Worm (Caenorhabditis elegans) whole organism, L3 larva: Measurements from ENCODE around the gene CD4.1.

Experiments
- R02D3.7 ChIP-seq: fragments of 150-350 bp; optimal IDR thresholded peaks from 2 replicates; lab custom pipeline; 2014; ENCODE audit warnings: missing biosample characterization, missing genetic modification characterization
- ZK546.5 ChIP-seq: sonication (generic microtip); optimal IDR thresholded peaks from 2 replicates; lab custom pipeline; 2017; ENCODE audit warnings: missing biosample characterization, missing genetic modification characterization
- aly-2 ChIP-seq: fragments of 150-350 bp; optimal IDR thresholded peaks from 2 replicates; lab custom pipeline; 2014; ENCODE audit warnings: missing biosample characterization, missing genetic modification characterization
- ceh-28 ChIP-seq: fragments of 150-350 bp; optimal IDR thresholded peaks from 2 replicates; lab custom pipeline; 2014; ENCODE audit warnings: missing biosample characterization, missing genetic modification reagents, missing genetic modification characterization
- ceh-82 ChIP-seq: fragments of 150-350 bp; optimal IDR thresholded peaks from 2 replicates; lab custom pipeline; 2014; ENCODE audit warnings: missing biosample characterization, missing genetic modification characterization
- daf-12 ChIP-seq: fragments of 150-350 bp; optimal IDR thresholded peaks from 2 replicates; lab custom pipeline; 2014; ENCODE audit warnings: missing biosample characterization, missing genetic modification reagents, missing genetic modification characterization
- egl-27 ChIP-seq: sonication (generic microtip); optimal IDR thresholded peaks from 4 replicates; lab custom pipeline; 2017; ENCODE audit warnings: missing biosample characterization, missing genetic modification reagents, missing genetic modification characterization
- elt-1 ChIP-seq: fragments of 150-350 bp; optimal IDR thresholded peaks from 2 replicates; lab custom pipeline; 2014; ENCODE audit warnings: missing biosample characterization, missing genetic modification characterization
- elt-2 ChIP-seq: sonication (generic microtip); optimal IDR thresholded peaks from 2 replicates; lab custom pipeline; 2016; ENCODE audit warnings: missing genetic modification reagents, mild to moderate bottlenecking, missing genetic modification characterization, missing compliant biosample characterization
- eor-1 ChIP-seq, 2 experiments: fragments of 150-350 bp; optimal IDR thresholded peaks; 2 replicates each; lab custom pipeline; 2014 to 2018; ENCODE audit warnings: missing biosample characterization in 2 of 2, missing genetic modification characterization in 2 of 2
- fkh-10 ChIP-seq: sonication (generic microtip); optimal IDR thresholded peaks from 2 replicates; lab custom pipeline; 2017; ENCODE audit warnings: missing biosample characterization, missing genetic modification reagents, missing genetic modification characterization
- fkh-2 ChIP-seq: fragments of 150-350 bp; optimal IDR thresholded peaks from 2 replicates; lab custom pipeline; 2014; ENCODE audit warnings: missing biosample characterization, missing genetic modification reagents, missing genetic modification characterization
- fos-1 ChIP-seq: fragments of 150-350 bp; optimal IDR thresholded peaks from 2 replicates; lab custom pipeline; 2014; ENCODE audit warnings: missing biosample characterization, missing genetic modification characterization
- jun-1 ChIP-seq: fragments of 150-350 bp; optimal IDR thresholded peaks from 2 replicates; lab custom pipeline; 2014; ENCODE audit warnings: missing biosample characterization, missing genetic modification reagents, missing genetic modification characterization
- lin-15B ChIP-seq: fragments of 150-350 bp; optimal IDR thresholded peaks from 2 replicates; lab custom pipeline; 2014; ENCODE audit warnings: missing biosample characterization, missing genetic modification characterization
- lin-39 ChIP-seq: fragments of 150-350 bp; optimal IDR thresholded peaks from 2 replicates; lab custom pipeline; 2018; ENCODE audit warnings: missing biosample characterization, missing genetic modification reagents, missing genetic modification characterization
- mml-1 ChIP-seq: fragments of 150-350 bp; sonication (generic microtip); optimal IDR thresholded peaks from 3 replicates; lab custom pipeline; 2014; ENCODE audit warnings: missing biosample characterization, missing genetic modification characterization
- nhr-12 ChIP-seq: fragments of 150-350 bp; optimal IDR thresholded peaks from 2 replicates; lab custom pipeline; 2014; ENCODE audit warnings: missing biosample characterization, missing genetic modification characterization
- nhr-237 ChIP-seq: fragments of 150-350 bp; optimal IDR thresholded peaks from 2 replicates; lab custom pipeline; 2014; ENCODE audit warnings: missing biosample characterization, missing genetic modification characterization
- nhr-43 ChIP-seq: sonication (generic microtip); optimal IDR thresholded peaks from 2 replicates; lab custom pipeline; 2016; ENCODE audit warnings: mild to moderate bottlenecking, missing genetic modification characterization, missing compliant biosample characterization; ENCODE audit not compliant: poor library complexity, severe bottlenecking
- nhr-67 ChIP-seq: fragments of 150-350 bp; optimal IDR thresholded peaks from 2 replicates; lab custom pipeline; 2014; ENCODE audit warnings: missing biosample characterization, missing genetic modification characterization
- nhr-77 ChIP-seq: fragments of 150-350 bp; optimal IDR thresholded peaks from 2 replicates; lab custom pipeline; 2014; ENCODE audit warnings: missing biosample characterization, missing genetic modification characterization
- pha-4 ChIP-seq: fragments of 150-350 bp; optimal IDR thresholded peaks from 2 replicates; lab custom pipeline; 2014; ENCODE audit warnings: missing biosample characterization, missing genetic modification reagents, missing genetic modification characterization
- pqm-1 ChIP-seq: fragments of 150-350 bp; optimal IDR thresholded peaks from 2 replicates; lab custom pipeline; 2017; ENCODE audit warnings: missing biosample characterization, missing genetic modification characterization, inconsistent platforms
- unc-39 ChIP-seq: sonication (generic microtip); optimal IDR thresholded peaks from 4 replicates; lab custom pipeline; 2017; ENCODE audit warnings: missing biosample characterization, missing genetic modification characterization
- unc-62 ChIP-seq: fragments of 150-350 bp; sonication (generic microtip); optimal IDR thresholded peaks from 4 replicates; lab custom pipeline; 2014; ENCODE audit warnings: missing biosample characterization, missing genetic modification reagents, missing genetic modification characterization
- ztf-11 ChIP-seq: fragments of 150-350 bp; optimal IDR thresholded peaks from 2 replicates; lab custom pipeline; 2014; ENCODE audit warnings: missing biosample characterization, missing genetic modification characterization
- ztf-4 ChIP-seq: fragments of 150-350 bp; optimal IDR thresholded peaks from 2 replicates; lab custom pipeline; 2014; ENCODE audit warnings: missing biosample characterization, missing genetic modification characterization

The CD4.1 gene

DNA sequence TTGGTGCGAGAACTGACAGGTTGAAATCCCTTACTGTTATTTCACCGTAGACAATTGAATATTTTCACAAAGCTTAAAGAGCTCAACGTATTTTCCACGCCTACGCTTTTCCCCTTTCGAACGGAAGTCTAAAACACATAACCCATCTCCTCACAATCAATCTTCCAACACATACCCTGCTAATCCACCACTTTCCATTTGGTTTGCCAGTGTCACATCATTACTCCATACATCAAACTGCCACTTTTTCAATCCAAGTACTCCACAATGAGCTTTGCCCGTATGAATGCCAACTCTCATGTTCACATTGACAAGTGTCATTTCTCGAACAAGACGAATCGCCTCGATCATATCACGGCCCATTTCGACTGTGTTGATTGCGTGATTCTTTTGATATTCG lies 21.7 kb downstream of the CD4.1 start:
- TF ChIP-seq nhr-77 (tag; lab: Kevin White, UChicago): no peak
- TF ChIP-seq fkh-10 (GFP tag; lab: Kevin White, UChicago): no peak
- TF ChIP-seq lin-39 (tag; lab: Kevin White, UChicago): peak; percentile 39
- peak; percentile 72 for TF ChIP-seq unc-62 (GFP tag; lab: Kevin White, UChicago)
- TF ChIP-seq, all 47 proteins: peak for 2

DNA sequence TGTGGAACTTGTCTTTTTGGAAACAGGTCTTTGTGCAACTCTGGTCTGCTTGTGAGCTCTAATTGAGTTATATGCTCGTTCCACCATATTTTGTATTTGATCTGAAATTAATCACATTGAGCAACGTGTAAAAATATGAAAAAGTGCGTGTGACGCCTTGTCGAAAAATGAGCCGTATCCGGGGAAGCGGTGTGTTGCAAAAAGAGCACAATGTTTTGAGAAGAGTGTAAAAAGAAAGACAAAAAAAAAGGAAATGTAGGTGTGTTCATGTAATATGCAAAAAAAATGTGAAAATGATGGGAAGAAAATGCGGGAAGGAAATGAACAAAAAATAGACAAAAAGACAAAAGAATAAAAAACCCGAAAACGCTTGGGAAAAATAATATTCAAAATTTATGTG lies 24.4 kb downstream of the CD4.1 start, which contains the start of gene acy-4:
Gene acy-4 (minus strand): TSS at position 101 of the 400 bp plus-strand sequence.
- TF ChIP-seq nhr-43 (no peak), lin-15B (tag; lab: Kevin White, UChicago) (no peak), ceh-28 (tag; lab: Kevin White, UChicago) (no peak), nhr-77 (tag; lab: Kevin White, UChicago) (no peak), aly-2 (tag; lab: Kevin White, UChicago) (no peak), fos-1 (tag; lab: Kevin White, UChicago) (no peak), fkh-2 (tag; lab: Kevin White, UChicago) (no peak), R02D3.7 (tag; lab: Kevin White, UChicago) (no peak)

DNA sequence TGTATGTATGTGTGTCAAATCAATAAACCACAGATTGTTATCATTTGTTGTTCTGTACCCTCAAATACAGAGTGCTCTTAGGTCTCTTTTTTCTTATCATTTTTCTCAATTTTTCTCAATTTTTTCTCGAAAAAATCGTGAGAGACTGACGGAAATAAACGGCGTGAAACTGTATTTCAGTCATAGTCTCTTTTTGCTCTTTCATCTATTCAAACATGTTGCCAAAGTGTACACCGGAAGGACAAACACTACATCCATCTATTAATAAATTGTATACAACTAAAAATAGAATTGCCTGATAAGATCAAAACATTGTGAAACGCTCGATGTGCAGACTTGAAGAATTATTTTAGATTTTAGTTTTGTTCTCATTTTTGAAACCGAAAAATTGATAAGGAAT lies 28.1 kb downstream of the CD4.1 start:
- TF ChIP-seq pqm-1 (tag; lab: Kevin White, UChicago): peak; percentile 38
- no peak for TF ChIP-seq R02D3.7 (tag; lab: Kevin White, UChicago)
- peak; percentile 82 for TF ChIP-seq elt-2 (tag; lab: Kevin White, UChicago)

DNA sequence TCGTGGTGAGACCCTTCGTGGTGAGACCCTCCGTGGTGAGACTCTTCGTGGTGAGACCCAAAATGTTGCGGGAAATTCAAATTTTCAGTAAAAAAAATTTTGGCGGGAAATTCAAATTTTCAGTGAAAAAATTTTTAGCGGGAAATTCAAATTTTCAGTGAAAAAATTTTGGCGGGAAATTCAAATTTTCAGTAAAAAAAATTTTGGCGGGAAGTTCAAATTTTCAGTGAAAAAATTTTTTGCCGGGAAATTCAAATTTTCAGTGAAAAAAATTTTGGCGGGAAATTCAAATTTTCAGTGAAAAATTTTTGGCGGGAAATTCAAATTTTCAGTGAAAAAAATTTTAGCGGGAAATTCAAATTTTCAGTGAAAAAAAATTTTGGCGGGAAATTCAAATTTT lies 33.7 kb downstream of the CD4.1 start:
- TF ChIP-seq lin-15B (tag; lab: Kevin White, UChicago): peak; percentile 27

DNA sequence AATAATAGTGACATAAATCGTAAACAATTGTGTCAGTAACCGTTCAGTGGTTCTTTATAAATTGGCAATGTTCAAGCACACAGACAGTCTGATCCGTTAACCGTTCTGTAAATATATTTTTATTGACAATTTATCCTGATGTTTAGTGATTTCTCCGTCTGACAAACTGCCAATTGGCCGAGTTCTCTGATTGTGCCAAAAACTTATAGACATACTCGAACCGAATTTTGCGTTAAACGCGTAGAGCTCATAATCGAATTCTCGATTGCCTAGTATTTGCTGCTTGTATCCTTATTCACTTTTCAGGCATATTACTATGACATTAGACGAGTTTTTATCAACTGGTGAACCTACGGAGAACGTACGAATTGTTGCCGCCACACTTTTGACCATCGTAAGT lies 37.8 kb downstream of the CD4.1 start, which contains the start of gene srx-117:
Gene srx-117 (plus strand): TSS at position 301 of the 400 bp plus-strand sequence.
- no peak for TF ChIP-seq ZK546.5 (tag; lab: Kevin White, UChicago)
- TF ChIP-seq ztf-11 (tag; lab: Kevin White, UChicago): no peak
- TF ChIP-seq aly-2 (tag; lab: Kevin White, UChicago): no peak
- no peak for TF ChIP-seq unc-39 (tag; lab: Kevin White, UChicago)
- no peak for TF ChIP-seq elt-1 (tag; lab: Kevin White, UChicago)

- no peak for TF ChIP-seq nhr-12
- TF ChIP-seq eor-1 (tag; optimal IDR thresholded peaks at IDR 0.05; lab: Kevin White, UChicago): no peak
- no peak for TF ChIP-seq ztf-4 (tag; lab: Kevin White, UChicago)
- no peak for TF ChIP-seq ceh-82 (tag; lab: Kevin White, UChicago)
- no peak for TF ChIP-seq pha-4 (tag; lab: Kevin White, UChicago)
- TF ChIP-seq elt-2 (tag; lab: Kevin White, UChicago): peak; percentile 72
- TF ChIP-seq jun-1 (tag; lab: Kevin White, UChicago): no peak
- TF ChIP-seq mml-1 (tag; lab: Kevin White, UChicago): no peak
- TF ChIP-seq nhr-43: no peak
- no peak for TF ChIP-seq nhr-77 (tag; lab: Kevin White, UChicago)
- no peak for TF ChIP-seq aly-2 (tag; lab: Kevin White, UChicago)
- TF ChIP-seq unc-62 (GFP tag; lab: Kevin White, UChicago): no peak
- peak; percentile 41 for TF ChIP-seq pqm-1 (tag; lab: Kevin White, UChicago)
- no peak for TF ChIP-seq daf-12 (tag; lab: Kevin White, UChicago)
- TF ChIP-seq unc-39 (tag; lab: Kevin White, UChicago): no peak
- no peak for TF ChIP-seq nhr-67 (tag; lab: Kevin White, UChicago)
Measured at ce11 chrV:5647359-5647758, 41.0 kb downstream of the CD4.1 start, which contains the start of gene C14C11.4. Gene C14C11.4, plus strand, starts transcription at chrV:5647610.

- TF ChIP-seq egl-27 (tag; lab: Kevin White, UChicago) (no peak), unc-62 (GFP tag; lab: Kevin White, UChicago) (no peak), nhr-237 (tag; lab: Kevin White, UChicago) (no peak), ceh-82 (tag; lab: Kevin White, UChicago) (no peak), eor-1 (tag; optimal IDR thresholded peaks at IDR 0.05; lab: Kevin White, UChicago) (no peak), pqm-1 (tag; lab: Kevin White, UChicago) (no peak)
Measured at ce11 chrV:5651905-5652304, 45.5 kb downstream of the CD4.1 start.
